Fruit fly (Drosophila melanogaster) whole organism, prepupa: ENCODE results near the gene rt.

Experiments
- CG15336 ChIP-seq: fragments of 200-800 bp; sonication (Bioruptor generic); IDR thresholded peaks from 2 replicates; pipeline ENCODE4 v1.3.6; 2022; ENCODE audit warnings: missing biosample characterization, missing genetic modification characterization
- CG16779 ChIP-seq: fragments of 200-800 bp; sonication (Bioruptor generic); optimal IDR thresholded peaks from 3 replicates; lab custom pipeline; 2017; ENCODE audit warnings: missing biosample characterization, mild to moderate bottlenecking, missing genetic modification characterization
- CG6163 ChIP-seq: fragments of 200-800 bp; sonication (Bioruptor generic); IDR thresholded peaks from 3 replicates; pipeline ENCODE4 v1.3.6; 2022; ENCODE audit warnings: missing biosample characterization, missing genetic modification characterization
- Hr39 ChIP-seq: fragments of 200-800 bp; sonication (Bioruptor generic); optimal IDR thresholded peaks from 2 replicates; lab custom pipeline; 2016; ENCODE audit warnings: missing biosample characterization, missing genetic modification characterization
- Met ChIP-seq: fragments of 200-800 bp; sonication (Bioruptor generic); optimal IDR thresholded peaks from 3 replicates; lab custom pipeline; 2016; ENCODE audit warnings: missing biosample characterization, missing genetic modification characterization
- Sox102F ChIP-seq: fragments of 200-800 bp; sonication (Bioruptor generic); optimal IDR thresholded peaks from 2 replicates; lab custom pipeline; 2016; ENCODE audit warnings: missing biosample characterization, mild to moderate bottlenecking, missing genetic modification characterization
- esn ChIP-seq: fragments of 200-800 bp; sonication (Bioruptor generic); optimal IDR thresholded peaks from 2 replicates; lab custom pipeline; 2016; ENCODE audit warnings: missing biosample characterization, mild to moderate bottlenecking, missing genetic modification characterization, moderate library complexity
- fd59A ChIP-seq: fragments of 200-800 bp; sonication (Bioruptor generic); optimal IDR thresholded peaks from 2 replicates; lab custom pipeline; 2017; ENCODE audit warnings: missing biosample characterization, mild to moderate bottlenecking, missing genetic modification characterization, missing genetic modification reagents
- fd85E ChIP-seq: fragments of 200-800 bp; sonication (Bioruptor generic); optimal IDR thresholded peaks from 3 replicates; lab custom pipeline; 2016; ENCODE audit warnings: missing biosample characterization, missing genetic modification characterization
- lz ChIP-seq: fragments of 200-800 bp; sonication (Bioruptor generic); optimal IDR thresholded peaks from 3 replicates; lab custom pipeline; 2016; ENCODE audit warnings: missing biosample characterization, missing genetic modification characterization
- pdm3 ChIP-seq: fragments of 200-800 bp; sonication (Bioruptor generic); optimal IDR thresholded peaks from 3 replicates; lab custom pipeline; 2016; ENCODE audit warnings: missing biosample characterization, missing genetic modification characterization

DNA sequence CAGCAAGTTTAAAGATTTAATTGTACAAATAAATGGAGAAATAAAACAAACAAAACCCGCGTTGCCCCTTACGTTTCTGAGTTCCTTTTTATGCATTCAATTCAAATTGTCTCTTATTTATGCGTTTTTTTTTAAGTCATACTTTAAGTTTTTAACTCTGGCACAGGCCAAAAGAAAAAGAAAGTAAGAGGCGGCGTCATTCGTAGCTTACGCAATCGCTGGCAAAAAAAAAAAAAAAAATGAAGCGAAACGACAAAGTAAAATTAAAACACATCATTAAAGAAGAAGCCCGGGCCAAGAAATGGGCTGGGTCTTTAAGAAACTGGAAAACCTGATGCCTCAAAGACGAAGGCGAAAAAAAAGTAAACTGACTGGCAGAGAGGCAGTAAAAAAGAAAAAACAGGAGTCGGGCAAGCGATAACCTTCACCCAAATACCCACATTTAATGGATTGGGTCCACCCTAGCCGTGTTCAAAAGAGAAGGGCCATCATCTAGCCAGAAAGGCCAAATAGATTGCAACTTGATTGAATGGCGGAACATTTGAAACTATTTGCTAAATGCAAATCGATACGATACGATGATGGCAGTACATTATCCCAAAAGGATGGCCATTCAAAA, 43.8 kb downstream of the rt start:
- TF ChIP-seq CG6163 (GFP tag; lab: Robert Waterston, UW) (peak; percentile 10; the same call in 1 of the 3 replicates), Sox102F (GFP tag; lab: Kevin White, UChicago) (peak; percentile 19), Hr39 (GFP tag; lab: Kevin White, UChicago) (no peak), lz (GFP tag; lab: Kevin White, UChicago) (no peak), esn (GFP tag; lab: Kevin White, UChicago) (no peak), CG16779 (no peak), Met (GFP tag; lab: Kevin White, UChicago) (no peak), fd59A (GFP tag; lab: Kevin White, UChicago) (no peak), pdm3 (GFP tag; lab: Kevin White, UChicago) (no peak), fd85E (GFP tag; lab: Kevin White, UChicago) (no peak), CG15336 (GFP tag; lab: Robert Waterston, UW) (no peak)
